Worm (Caenorhabditis elegans): ENCODE data around the gene C46C2.6.

The C46C2.6 gene

DNA sequence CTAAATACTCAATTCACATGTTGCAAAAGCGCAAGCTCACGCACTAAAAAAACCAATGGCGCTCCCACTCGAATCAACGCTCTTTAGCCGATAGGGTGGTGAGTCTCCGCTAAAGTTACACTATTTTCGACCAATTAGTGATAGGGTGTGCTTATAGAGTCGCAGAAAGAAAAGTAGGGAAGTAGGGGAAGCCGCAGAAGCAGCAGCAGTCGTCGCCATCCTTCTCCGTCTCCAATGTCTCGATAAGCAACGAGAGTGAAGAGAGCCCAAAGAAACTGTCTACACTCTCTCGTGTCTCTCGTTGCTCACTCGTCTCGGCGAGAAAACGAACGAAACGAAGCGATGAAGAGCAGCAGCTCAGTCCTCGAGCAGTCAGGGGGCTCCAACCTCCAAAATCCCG lies 15.5 kb upstream of the C46C2.6 start (continued):
- TF ChIP-seq ets-4 (GFP tag; optimal IDR thresholded peaks at IDR 0.05) (no peak), B0261.1 (tag; optimal IDR thresholded peaks at IDR 0.05) (no peak), ztf-22 (GFP tag; optimal IDR thresholded peaks at IDR 0.05) (no peak), F55B11.4 (tag; optimal IDR thresholded peaks at IDR 0.05; ENCODE audit: borderline replicate concordance, insufficient read depth) (no peak), K12H6.12 (tag; optimal IDR thresholded peaks at IDR 0.05) (peak; percentile 5), ekl-4 (GFP tag; IDR thresholded peaks at IDR 0.05) (no peak), lin-54 (GFP tag; optimal IDR thresholded peaks at IDR 0.05) (no peak), nfyb-1 (GFP tag; IDR thresholded peaks at IDR 0.05) (peak; percentile 24; the same call in 1 of the 2 replicates), Y95B8A.8 (GFP tag; IDR thresholded peaks at IDR 0.05) (0 out of 2 replicates have a peak, but pooled peaks have one; percentile 7), somi-1 (GFP tag; optimal IDR thresholded peaks at IDR 0.05) (no peak), cebp-2 (GFP tag; IDR thresholded peaks at IDR 0.05) (no peak), egrh-3 (GFP tag; IDR thresholded peaks at IDR 0.05) (peak; percentile 59), ztf-28 (GFP tag; IDR thresholded peaks at IDR 0.05) (no peak), ccch-3 (GFP tag; optimal IDR thresholded peaks at IDR 0.05) (no peak), let-526 (GFP tag; IDR thresholded peaks at IDR 0.05) (no peak), snpc-3.4 (tag; optimal IDR thresholded peaks at IDR 0.05) (peak; percentile 30), fkh-3 (tag; optimal IDR thresholded peaks at IDR 0.05) (no peak), lir-1 (GFP tag; conservative IDR thresholded peaks at IDR 0.05) (peak; percentile 52; the same call in 1 of the 2 replicates), sea-2 (GFP tag; IDR thresholded peaks at IDR 0.05) (no peak), K11D2.4 (GFP tag; IDR thresholded peaks at IDR 0.05) (peak; percentile 44; the same call in 1 of the 2 replicates), Y67H2A.10 (GFP tag; conservative IDR thresholded peaks at IDR 0.05) (no peak), let-607 (tag; optimal IDR thresholded peaks at IDR 0.05) (no peak), zim-3 (tag; optimal IDR thresholded peaks at IDR 0.05) (no peak), F33H1.4 (GFP tag; IDR thresholded peaks at IDR 0.05) (no peak), hmg-20 (GFP tag; IDR thresholded peaks at IDR 0.05) (no peak), egl-18 (GFP tag; IDR thresholded peaks at IDR 0.05) (0 out of 2 replicates have a peak, but pooled peaks have one; percentile 50), tlf-1 (GFP tag; optimal IDR thresholded peaks at IDR 0.05) (no peak), rcor-1 (GFP tag; IDR thresholded peaks at IDR 0.05) (peak; percentile 40; the same call in 1 of the 2 replicates), pbrm-1 (GFP tag; IDR thresholded peaks at IDR 0.05) (peak; percentile 53; the same call in 1 of the 2 replicates), mxl-1 (tag; optimal IDR thresholded peaks at IDR 0.05) (no peak), F10E7.11 (tag; optimal IDR thresholded peaks at IDR 0.05) (no peak), unc-62 (GFP tag; optimal IDR thresholded peaks at IDR 0.05) (peak; percentile 23), bed-2 (GFP tag; IDR thresholded peaks at IDR 0.05) (no peak), efl-1 (GFP tag; optimal IDR thresholded peaks at IDR 0.05) (no peak), mcd-1 (GFP tag; IDR thresholded peaks at IDR 0.05) (peak; percentile 58)

DNA sequence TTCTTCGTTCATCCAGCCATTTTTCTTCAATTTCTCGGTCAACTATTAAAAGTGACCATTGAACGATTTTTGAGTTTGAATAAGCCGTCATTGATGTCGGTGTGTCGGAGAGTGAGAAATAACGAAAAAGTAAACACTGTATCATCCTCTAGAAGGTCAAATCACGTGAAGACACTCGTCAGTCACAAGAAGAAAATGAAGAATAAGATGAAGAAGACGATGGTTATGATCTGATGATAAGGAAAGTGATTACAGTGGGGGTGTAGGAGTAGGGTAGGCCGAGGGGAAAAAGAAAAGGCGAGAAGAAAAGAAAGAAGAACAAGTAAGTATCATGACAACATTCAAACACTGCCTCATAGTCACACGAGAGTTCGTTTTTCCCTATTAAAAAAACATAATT lies 14.1 kb upstream of the C46C2.6 start:
- 0 out of 2 replicates have a peak, but pooled peaks have one; percentile 24 for TF ChIP-seq ztf-25 (GFP tag; IDR thresholded peaks at IDR 0.05)
- no peak for TF ChIP-seq T26A5.8 (tag; optimal IDR thresholded peaks at IDR 0.05)
- no peak for TF ChIP-seq hlh-12 (tag; optimal IDR thresholded peaks at IDR 0.05)
- TF ChIP-seq egl-44 (GFP tag; IDR thresholded peaks at IDR 0.05): no peak
- TF ChIP-seq mes-4 (tag; optimal IDR thresholded peaks at IDR 0.05): no peak
- TF ChIP-seq nhr-90 (tag; optimal IDR thresholded peaks at IDR 0.05): peak; percentile 18
- TF ChIP-seq gei-17 (GFP tag; optimal IDR thresholded peaks at IDR 0.05): no peak
- peak; percentile 13 for TF ChIP-seq tbp1 (GFP tag; optimal IDR thresholded peaks at IDR 0.05)
- no peak for TF ChIP-seq ztf-6 (GFP tag; IDR thresholded peaks at IDR 0.05)
- no peak for TF ChIP-seq nhr-27 (tag; optimal IDR thresholded peaks at IDR 0.05)
- no peak for TF ChIP-seq ets-4 (GFP tag; optimal IDR thresholded peaks at IDR 0.05)
- TF ChIP-seq mxl-1 (tag; optimal IDR thresholded peaks at IDR 0.05): no peak
- TF ChIP-seq K12H6.12 (tag; optimal IDR thresholded peaks at IDR 0.05): no peak
- no peak for TF ChIP-seq ZK185.1 (tag; optimal IDR thresholded peaks at IDR 0.05; ENCODE audit: poor library complexity, severe bottlenecking)
- TF ChIP-seq cebp-1 (GFP tag; IDR thresholded peaks at IDR 0.05): no peak
- peak; percentile 70 for TF ChIP-seq cebp-1 (tag; optimal IDR thresholded peaks at IDR 0.05)
- peak; percentile 60; the same call in 1 of the 2 replicates for TF ChIP-seq lir-1 (GFP tag; conservative IDR thresholded peaks at IDR 0.05)
- TF ChIP-seq lsy-27 (tag; optimal IDR thresholded peaks at IDR 0.05; ENCODE audit: borderline replicate concordance, insufficient read depth): no peak

All from whole organism, young adult.